Fruit fly (Drosophila melanogaster) whole organism, embryonic: Measurements from ENCODE around the gene Takl2.

Experiments
- Adf1 ChIP-seq: fragments of 200-800 bp; sonication (Bioruptor generic); IDR thresholded peaks from 2 replicates; pipeline ENCODE4 v1.3.6; 2022; ENCODE audit warnings: missing biosample characterization, missing genetic modification characterization
- B-H1 ChIP-seq: fragments of 200-800 bp; sonication (Bioruptor generic); IDR thresholded peaks from 3 replicates; pipeline ENCODE4 v1.3.6; 2022; ENCODE audit warnings: missing biosample characterization, missing genetic modification characterization
- CG10366 ChIP-seq: fragments of 200-800 bp; sonication (Bioruptor generic); IDR thresholded peaks from 2 replicates; pipeline ENCODE4 v1.3.6; 2022; ENCODE audit warnings: missing biosample characterization, missing genetic modification characterization
- CG10654 ChIP-seq: fragments of 200-800 bp; sonication (Bioruptor generic); optimal IDR thresholded peaks from 2 replicates; lab custom pipeline; 2016; ENCODE audit warnings: missing biosample characterization, missing genetic modification characterization
- CG11696 ChIP-seq: fragments of 200-800 bp; sonication (Bioruptor generic); IDR thresholded peaks from 2 replicates; pipeline ENCODE4 v1.3.6; 2022; ENCODE audit warnings: missing biosample characterization, missing genetic modification characterization
- CG12071 ChIP-seq: fragments of 200-800 bp; sonication (Bioruptor generic); optimal IDR thresholded peaks from 3 replicates; lab custom pipeline; 2018; ENCODE audit warnings: missing biosample characterization, mild to moderate bottlenecking, missing genetic modification characterization
- CG12219 ChIP-seq: fragments of 200-800 bp; sonication (Bioruptor generic); optimal IDR thresholded peaks from 3 replicates; lab custom pipeline; 2018; ENCODE audit warnings: missing biosample characterization, mild to moderate bottlenecking, missing genetic modification characterization
- CG1233 ChIP-seq: fragments of 200-800 bp; sonication (Bioruptor generic); optimal IDR thresholded peaks from 4 replicates; lab custom pipeline; 2018; ENCODE audit warnings: missing biosample characterization, mild to moderate bottlenecking, missing genetic modification characterization
- CG13296 ChIP-seq: fragments of 200-800 bp; sonication (Bioruptor generic); optimal IDR thresholded peaks from 3 replicates; lab custom pipeline; 2018; ENCODE audit warnings: missing biosample characterization, mild to moderate bottlenecking, missing genetic modification characterization
- CG15011 ChIP-seq: fragments of 200-800 bp; sonication (Bioruptor generic); optimal IDR thresholded peaks from 3 replicates; lab custom pipeline; 2018; ENCODE audit warnings: missing biosample characterization, mild to moderate bottlenecking, missing genetic modification characterization
- CG2202 ChIP-seq: fragments of 200-800 bp; sonication (Bioruptor generic); optimal IDR thresholded peaks from 2 replicates; lab custom pipeline; 2018; ENCODE audit warnings: missing biosample characterization, mild to moderate bottlenecking, missing genetic modification characterization
- CG3995 ChIP-seq: fragments of 200-800 bp; sonication (Bioruptor generic); optimal IDR thresholded peaks from 3 replicates; lab custom pipeline; 2016; ENCODE audit warnings: missing biosample characterization, missing genetic modification characterization
- CG6175 ChIP-seq: fragments of 200-800 bp; sonication (Bioruptor generic); IDR thresholded peaks from 3 replicates; pipeline ENCODE4 v1.3.6; 2022; ENCODE audit warnings: missing biosample characterization, missing genetic modification characterization
- CG7271 ChIP-seq: fragments of 200-800 bp; sonication (Bioruptor generic); optimal IDR thresholded peaks from 2 replicates; lab custom pipeline; 2018; ENCODE audit warnings: missing biosample characterization, mild to moderate bottlenecking, missing genetic modification characterization, moderate library complexity
- CG7372 ChIP-seq: fragments of 200-800 bp; sonication (Bioruptor generic); IDR thresholded peaks from 2 replicates; pipeline ENCODE4 v1.3.6; 2022; ENCODE audit warnings: missing biosample characterization, missing genetic modification characterization
- CG8290 ChIP-seq, 3 experiments: fragments of 200-800 bp; sonication (Bioruptor generic); optimal IDR thresholded peaks; 2 replicates each; lab custom pipeline; 2016 to 2019; ENCODE audit warnings: missing biosample characterization in 3 of 3, missing genetic modification characterization in 3 of 3, mild to moderate bottlenecking in 2 of 3, moderate library complexity in 1 of 3
- CG8924 ChIP-seq: fragments of 200-800 bp; optimal IDR thresholded peaks from 3 replicates; lab custom pipeline; 2019; ENCODE audit warnings: missing biosample characterization, mild to moderate bottlenecking, missing genetic modification characterization, moderate library complexity
- Camta ChIP-seq: fragments of 200-800 bp; sonication (Bioruptor generic); optimal IDR thresholded peaks from 2 replicates; lab custom pipeline; 2016; ENCODE audit warnings: missing biosample characterization, missing genetic modification characterization
- Dad ChIP-seq: fragments of 200-800 bp; sonication (Bioruptor generic); optimal IDR thresholded peaks from 3 replicates; lab custom pipeline; 2016; ENCODE audit warnings: missing biosample characterization, missing genetic modification characterization
- Dll ChIP-seq: fragments of 200-800 bp; sonication (Bioruptor generic); IDR thresholded peaks from 4 replicates; pipeline ENCODE4 v1.3.6; 2022; ENCODE audit warnings: missing biosample characterization, missing genetic modification characterization; ENCODE audit not compliant: partially characterized antibody
- Fer2 ChIP-seq: fragments of 200-800 bp; sonication (Bioruptor generic); optimal IDR thresholded peaks from 2 replicates; lab custom pipeline; 2018; ENCODE audit warnings: missing biosample characterization, mild to moderate bottlenecking, missing genetic modification characterization, moderate library complexity
- HLH54F ChIP-seq: fragments of 200-800 bp; sonication (Bioruptor generic); optimal IDR thresholded peaks from 3 replicates; lab custom pipeline; 2016; ENCODE audit warnings: missing biosample characterization, missing genetic modification characterization
- Hand ChIP-seq: fragments of 200-800 bp; sonication (Bioruptor generic); optimal IDR thresholded peaks from 2 replicates; lab custom pipeline; 2017; ENCODE audit warnings: mild to moderate bottlenecking, missing biosample characterization, missing genetic modification reagents, missing genetic modification characterization
- HmgZ ChIP-seq: fragments of 200-800 bp; sonication (Bioruptor generic); optimal IDR thresholded peaks from 2 replicates; lab custom pipeline; 2018; ENCODE audit warnings: missing biosample characterization, mild to moderate bottlenecking, missing genetic modification characterization
- Hr78 ChIP-seq, 2 experiments: fragments of 200-800 bp in 1 of 2; fragments of >200 bp in 1 of 2; sonication (Bioruptor generic) in 1 of 2; optimal IDR thresholded peaks; 2 replicates each; lab custom pipeline; 2017 to 2019; ENCODE audit warnings: missing biosample characterization in 2 of 2, missing genetic modification characterization in 2 of 2, mild to moderate bottlenecking in 1 of 2, moderate library complexity in 1 of 2
- MESR4 ChIP-seq: fragments of 200-800 bp; sonication (Bioruptor generic); optimal IDR thresholded peaks from 2 replicates; lab custom pipeline; 2018; ENCODE audit warnings: missing biosample characterization, mild to moderate bottlenecking, missing genetic modification characterization, moderate library complexity
- Mrtf ChIP-seq: fragments of 200-800 bp; sonication (Bioruptor generic); IDR thresholded peaks from 3 replicates; pipeline ENCODE4 v1.3.6; 2022; ENCODE audit warnings: missing biosample characterization, missing genetic modification characterization
- NfI ChIP-seq: fragments of 200-800 bp; sonication (Bioruptor generic); optimal IDR thresholded peaks from 3 replicates; lab custom pipeline; 2018; ENCODE audit warnings: missing biosample characterization, mild to moderate bottlenecking, missing genetic modification characterization, moderate library complexity
- Ssrp ChIP-seq: fragments of 200-800 bp; sonication (Bioruptor generic); optimal IDR thresholded peaks from 2 replicates; lab custom pipeline; 2018; ENCODE audit warnings: missing biosample characterization, mild to moderate bottlenecking, missing genetic modification characterization, moderate library complexity
- Trl ChIP-seq, 3 experiments: fragments of >200 bp in 2 of 3; fragments of 200-800 bp in 1 of 3; sonication (Bioruptor generic) in 1 of 3; optimal IDR thresholded peaks; 2 replicates in 1 of 3; 3 replicates in 2 of 3; lab custom pipeline; 2016 to 2017; ENCODE audit warnings: missing biosample characterization in 1 of 3, missing genetic modification characterization in 1 of 3
- Usf ChIP-seq: fragments of 200-800 bp; sonication (Bioruptor generic); optimal IDR thresholded peaks from 2 replicates; lab custom pipeline; 2017; ENCODE audit warnings: missing genotype, missing biosample characterization, missing genetic modification characterization
- Vsx1 ChIP-seq: fragments of 200-800 bp; sonication (Bioruptor generic); optimal IDR thresholded peaks from 2 replicates; lab custom pipeline; 2017; ENCODE audit warnings: missing biosample characterization, mild to moderate bottlenecking, missing genetic modification characterization, missing genetic modification reagents
- emc ChIP-seq: fragments of 200-800 bp; sonication (Bioruptor generic); optimal IDR thresholded peaks from 2 replicates; lab custom pipeline; 2016; ENCODE audit warnings: missing biosample characterization, missing genetic modification characterization
- esg ChIP-seq: fragments of 200-800 bp; sonication (Bioruptor generic); conservative IDR thresholded peaks from 2 replicates; pipeline ENCODE4 v1.3.6; 2022; ENCODE audit warnings: missing biosample characterization, missing genetic modification characterization
- fd64A ChIP-seq: fragments of 200-800 bp; sonication (Bioruptor generic); optimal IDR thresholded peaks from 3 replicates; lab custom pipeline; 2018; ENCODE audit warnings: missing biosample characterization, mild to moderate bottlenecking, missing genetic modification characterization
- gfzf ChIP-seq: fragments of 200-800 bp; sonication (Bioruptor generic); optimal IDR thresholded peaks from 2 replicates; lab custom pipeline; 2016; ENCODE audit warnings: missing biosample characterization, mild to moderate bottlenecking, missing genetic modification characterization, moderate library complexity
- inv ChIP-seq: fragments of 200-800 bp; sonication (Bioruptor generic); IDR thresholded peaks from 2 replicates; pipeline ENCODE4 v1.3.6; 2022; ENCODE audit warnings: missing biosample characterization, missing genetic modification characterization; ENCODE audit not compliant: partially characterized antibody
- lov ChIP-seq, 2 experiments: fragments of 200-800 bp in 1 of 2; fragments of >200 bp in 1 of 2; sonication (Bioruptor generic) in 1 of 2; IDR thresholded peaks in 1 of 2; optimal IDR thresholded peaks in 1 of 2; 2 replicates in 1 of 2; 3 replicates in 1 of 2; pipeline versions ENCODE4 v1.3.6 to Lab custom; 2017 to 2022; ENCODE audit warnings: missing biosample characterization in 1 of 2, missing genetic modification characterization in 1 of 2
- mld ChIP-seq: fragments of 200-800 bp; sonication (Bioruptor generic); IDR thresholded peaks from 3 replicates; pipeline ENCODE4 v1.3.6; 2022; ENCODE audit warnings: missing biosample characterization, missing genetic modification characterization; ENCODE audit not compliant: partially characterized antibody
- nau ChIP-seq: fragments of 200-800 bp; sonication (Bioruptor generic); optimal IDR thresholded peaks from 3 replicates; lab custom pipeline; 2017; ENCODE audit warnings: missing biosample characterization, mild to moderate bottlenecking, missing genetic modification characterization, missing genetic modification reagents
- peb ChIP-seq: fragments of 200-800 bp; sonication (Bioruptor generic); IDR thresholded peaks from 2 replicates; pipeline ENCODE4 v1.3.6; 2022; ENCODE audit warnings: missing biosample characterization, missing genetic modification characterization
- run ChIP-seq: fragments of 200-800 bp; sonication (Bioruptor generic); optimal IDR thresholded peaks from 3 replicates; lab custom pipeline; 2018; ENCODE audit warnings: missing biosample characterization, mild to moderate bottlenecking, missing genetic modification characterization
- salm ChIP-seq: fragments of 200-800 bp; sonication (Bioruptor generic); optimal IDR thresholded peaks from 2 replicates; lab custom pipeline; 2018; ENCODE audit warnings: missing biosample characterization, mild to moderate bottlenecking, missing genetic modification characterization
- sc ChIP-seq, 3 experiments: fragments of >200 bp in 2 of 3; fragments of 200-800 bp in 1 of 3; sonication (Bioruptor generic) in 1 of 3; optimal IDR thresholded peaks; 2 replicates in 2 of 3; 3 replicates in 1 of 3; lab custom pipeline; 2017; ENCODE audit warnings: mild to moderate bottlenecking in 1 of 3, missing biosample characterization in 1 of 3, missing genetic modification characterization in 1 of 3, missing genetic modification reagents in 1 of 3
- yki ChIP-seq: fragments of >200 bp; optimal IDR thresholded peaks from 3 replicates; lab custom pipeline; 2018
- zen2 ChIP-seq: fragments of 200-800 bp; sonication (Bioruptor generic); IDR thresholded peaks from 3 replicates; pipeline ENCODE4 v1.3.6; 2022; ENCODE audit warnings: missing biosample characterization, missing genetic modification characterization; ENCODE audit not compliant: partially characterized antibody

Takl2 gene

dm6 chr3R:22684044-22684947 lies 49.4 kb downstream of the Takl2 start (continued):
- TF ChIP-seq MESR4 (GFP tag; lab: Kevin White, UChicago) (no peak), HLH54F (no peak), CG2202 (no peak), CG11696 (GFP tag; lab: Robert Waterston, UW) (no peak), salm (tag; lab: Kevin White, UChicago) (no peak), Mrtf (GFP tag; lab: Robert Waterston, UW) (no peak), mld (GFP tag; lab: Robert Waterston, UW) (no peak), Dll (GFP tag; lab: Robert Waterston, UW) (no peak), B-H1 (GFP tag; lab: Robert Waterston, UW) (no peak), HmgZ (tag; lab: Kevin White, UChicago) (no peak), gfzf (GFP tag; lab: Kevin White, UChicago) (no peak), Vsx1 (GFP tag; lab: Kevin White, UChicago) (no peak), NfI (GFP tag; lab: Kevin White, UChicago) (no peak), CG12071 (peak; percentile 28), Hr78 (GFP tag; optimal IDR thresholded peaks at IDR 0.05; lab: Kevin White, UChicago) (peak in 1 of 2 experiments; percentile 83), fd64A (peak; percentile 45), Usf (no peak), Dad (GFP tag; lab: Kevin White, UChicago) (no peak), Adf1 (GFP tag; lab: Robert Waterston, UW) (no peak), peb (GFP tag; lab: Robert Waterston, UW) (no peak), CG7271 (no peak), inv (no peak), CG3995 (GFP tag; lab: Kevin White, UChicago) (no peak), Hand (GFP tag; lab: Kevin White, UChicago) (no peak), lov (optimal IDR thresholded peaks at IDR 0.05; lab: Kevin White, UChicago) (no peak), lov (GFP tag; IDR thresholded peaks at IDR 0.05; lab: Robert Waterston, UW) (no peak), esg (GFP tag; lab: Robert Waterston, UW) (no peak), CG6175 (GFP tag; lab: Robert Waterston, UW) (no peak), CG7372 (GFP tag; lab: Robert Waterston, UW) (0 out of 2 replicates have a peak, but pooled peaks have one; percentile 31), CG10654 (no peak), Fer2 (no peak), CG15011 (no peak), Trl (optimal IDR thresholded peaks at IDR 0.05; lab: Kevin White, UChicago) (peak in 1 of 2 experiments; percentile 35), Trl (GFP tag; optimal IDR thresholded peaks at IDR 0.05; lab: Kevin White, UChicago) (no peak), CG10366 (GFP tag; lab: Robert Waterston, UW) (no peak), nau (no peak), zen2 (GFP tag; lab: Robert Waterston, UW) (no peak), CG8924 (tag; lab: Kevin White, UChicago) (no peak), Camta (GFP tag; lab: Kevin White, UChicago) (peak; percentile 9), CG1233 (no peak), CG8290 (GFP tag; optimal IDR thresholded peaks at IDR 0.05; lab: Kevin White, UChicago) (no peak), CG8290 (tag; optimal IDR thresholded peaks at IDR 0.05; lab: Kevin White, UChicago) (no peak), run (no peak), CG12219 (no peak), sc (optimal IDR thresholded peaks at IDR 0.05; lab: Kevin White, UChicago) (no peak), sc (GFP tag; optimal IDR thresholded peaks at IDR 0.05; lab: Kevin White, UChicago) (no peak), Ssrp (no peak), emc (GFP tag; lab: Kevin White, UChicago) (no peak), yki (lab: Kevin White, UChicago) (no peak), CG13296 (GFP tag; lab: Kevin White, UChicago) (peak; percentile 32)
